Worm (Caenorhabditis elegans): ENCODE data around the gene chil-23.

ce11 chrII:9493242-9494058 is 25.0 kb upstream of the chil-23 start:
- TF ChIP-seq pqm-1 (tag; optimal IDR thresholded peaks at IDR 0.05), result no peak
- no peak for TF ChIP-seq C08G9.2 (tag; optimal IDR thresholded peaks at IDR 0.05)
- TF ChIP-seq ahr-1 (tag; optimal IDR thresholded peaks at IDR 0.05), result no peak
